Fruit fly (Drosophila melanogaster): ENCODE data around the gene CG13251.
A peak's percentile ranks its signal among the peaks of the same experiment; 100 is the strongest.

Gene CG13251

DNA sequence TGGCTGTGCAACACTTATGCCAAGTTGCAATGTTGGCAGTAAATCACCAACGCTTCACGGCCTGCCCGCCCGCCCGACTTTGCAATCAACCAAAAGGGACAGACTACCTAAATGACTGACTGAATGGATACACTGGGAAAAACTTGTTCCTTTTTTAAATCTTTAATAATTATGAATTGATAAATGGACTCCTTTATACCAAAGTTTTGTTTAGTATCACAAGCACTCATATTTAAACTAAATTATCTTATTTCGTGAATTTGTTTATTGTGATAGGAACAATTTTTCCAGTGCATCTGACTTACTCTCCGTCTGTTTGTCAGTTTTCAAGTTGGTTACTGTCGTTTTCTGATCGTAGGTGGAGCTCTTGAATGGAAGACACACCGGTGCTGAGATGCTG lies 36.4 kb upstream of the CG13251 start (continued):
- peak; percentile 65; the same call in 2 of the 3 replicates for TF ChIP-seq zfh1 (GFP tag; IDR thresholded peaks at IDR 0.05)
- TF ChIP-seq twi (tag; optimal IDR thresholded peaks at IDR 0.05), result no peak
- TF ChIP-seq HLH3B (GFP tag; IDR thresholded peaks at IDR 0.05), result 0 out of 2 replicates have a peak, but pooled peaks have one; percentile 52
- TF ChIP-seq Ssrp (tag; optimal IDR thresholded peaks at IDR 0.05), result no peak
- TF ChIP-seq inv (GFP tag; IDR thresholded peaks at IDR 0.05; ENCODE audit: partially characterized antibody), result no peak
- TF ChIP-seq CG30431 (GFP tag; optimal IDR thresholded peaks at IDR 0.05), result no peak
- TF ChIP-seq repo (GFP tag; optimal IDR thresholded peaks at IDR 0.05), result no peak
- peak; percentile 25 for TF ChIP-seq CG4820 (GFP tag; optimal IDR thresholded peaks at IDR 0.05)
- no peak for TF ChIP-seq Sin3A (optimal IDR thresholded peaks at IDR 0.05)
- no peak for TF ChIP-seq slou (GFP tag; optimal IDR thresholded peaks at IDR 0.05)
- no peak for TF ChIP-seq CG3726 (GFP tag; IDR thresholded peaks at IDR 0.05)
- no peak for TF ChIP-seq MBD-R2 (GFP tag; IDR thresholded peaks at IDR 0.05)
- no peak for TF ChIP-seq CG12104 (GFP tag; optimal IDR thresholded peaks at IDR 0.05)
- peak; percentile 4 for TF ChIP-seq Hr3 (GFP tag; optimal IDR thresholded peaks at IDR 0.05)
- no peak for TF ChIP-seq fu2 (GFP tag; optimal IDR thresholded peaks at IDR 0.05)
- no peak for TF ChIP-seq Hey (tag; optimal IDR thresholded peaks at IDR 0.05)
- TF ChIP-seq CG15073 (GFP tag; optimal IDR thresholded peaks at IDR 0.05), result no peak
- TF ChIP-seq CG8478 (optimal IDR thresholded peaks at IDR 0.05), result no peak
- TF ChIP-seq sima (GFP tag; optimal IDR thresholded peaks at IDR 0.05), result no peak
- TF ChIP-seq CG15601 (tag; optimal IDR thresholded peaks at IDR 0.05), result no peak
- TF ChIP-seq CG18476 (GFP tag; optimal IDR thresholded peaks at IDR 0.05), result no peak
- TF ChIP-seq en (GFP tag; optimal IDR thresholded peaks at IDR 0.05), result no peak
- peak; percentile 6 for TF ChIP-seq CG10654 (GFP tag; optimal IDR thresholded peaks at IDR 0.05)
- TF ChIP-seq CG12391 (tag; optimal IDR thresholded peaks at IDR 0.05), result peak; percentile 57
- TF ChIP-seq psq (GFP tag; optimal IDR thresholded peaks at IDR 0.05), result no peak
- no peak for TF ChIP-seq da (GFP tag; optimal IDR thresholded peaks at IDR 0.05)
- TF ChIP-seq Chrac-16 (GFP tag; optimal IDR thresholded peaks at IDR 0.05), result peak; percentile 24
- TF ChIP-seq CG17328 (GFP tag; IDR thresholded peaks at IDR 0.05), result no peak; the same call in 1 of the 2 replicates
- no peak for TF ChIP-seq CG5180 (GFP tag; optimal IDR thresholded peaks at IDR 0.05)
- TF ChIP-seq Drgx (GFP tag; IDR thresholded peaks at IDR 0.05), result peak; percentile 60
- peak; percentile 64; the same call in 2 of the 3 replicates for TF ChIP-seq ci (GFP tag; IDR thresholded peaks at IDR 0.05)
- TF ChIP-seq dpn (GFP tag; optimal IDR thresholded peaks at IDR 0.05), result peak in 1 of 2 experiments; percentile 13
- TF ChIP-seq yki (optimal IDR thresholded peaks at IDR 0.05), result no peak
- no peak for TF ChIP-seq Opbp (GFP tag; IDR thresholded peaks at IDR 0.05; ENCODE audit: partially characterized antibody)
- peak; percentile 49 for TF ChIP-seq E2f1 (GFP tag; IDR thresholded peaks at IDR 0.05)
- TF ChIP-seq Rfx (GFP tag; IDR thresholded peaks at IDR 0.05), result 0 out of 2 replicates have a peak, but pooled peaks have one; percentile 41
- TF ChIP-seq CG14710 (tag; optimal IDR thresholded peaks at IDR 0.05), result peak; percentile 47
- TF ChIP-seq hb (GFP tag; IDR thresholded peaks at IDR 0.05; ENCODE audit: partially characterized antibody), result no peak
- TF ChIP-seq pfk (GFP tag; optimal IDR thresholded peaks at IDR 0.05), result no peak
- TF ChIP-seq Oli (tag; optimal IDR thresholded peaks at IDR 0.05), result peak; percentile 55

DNA sequence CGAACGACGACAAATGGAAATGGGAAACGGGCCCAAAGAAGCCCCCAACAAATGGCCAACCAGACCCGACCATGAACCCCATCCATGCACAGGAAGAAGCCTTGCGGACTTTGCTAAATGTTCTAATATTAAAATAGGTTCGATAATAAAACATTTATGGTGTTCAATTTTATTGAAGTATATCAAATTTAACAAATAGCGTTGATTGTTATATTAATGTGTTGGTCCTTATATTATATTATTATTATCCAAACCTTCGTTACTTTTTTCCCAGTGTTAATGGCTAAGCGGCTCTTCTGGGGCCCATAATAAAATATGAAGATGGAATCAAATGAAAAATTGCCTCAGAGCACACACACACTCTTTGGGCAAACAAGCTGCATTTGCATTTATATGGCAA lies 34.4 kb upstream of the CG13251 start:
- TF ChIP-seq sens (GFP tag) (peak; percentile 46), Taf1 (GFP tag; IDR thresholded peaks at IDR 0.05) (no peak), CG12236 (GFP tag; optimal IDR thresholded peaks at IDR 0.05) (no peak), ase (GFP tag; IDR thresholded peaks at IDR 0.05) (no peak), nmo (GFP tag; optimal IDR thresholded peaks at IDR 0.05) (no peak), bsh (GFP tag; optimal IDR thresholded peaks at IDR 0.05) (peak in 1 of 2 experiments; percentile 22), Antp (GFP tag; optimal IDR thresholded peaks at IDR 0.05) (no peak), CG10209 (GFP tag; optimal IDR thresholded peaks at IDR 0.05) (no peak), CG11504 (tag; optimal IDR thresholded peaks at IDR 0.05) (peak; percentile 6)
